Worm (Caenorhabditis elegans): ENCODE data around the gene srh-204.

ce11 chrV:4189618-4190017 is 50.6 kb downstream of the srh-204 start:
- TF ChIP-seq ceh-2 (tag; optimal IDR thresholded peaks at IDR 0.05) (no peak), tbx-7 (tag; optimal IDR thresholded peaks at IDR 0.05) (no peak), nfya-1 (tag; optimal IDR thresholded peaks at IDR 0.05) (no peak), elt-2 (tag; optimal IDR thresholded peaks at IDR 0.05) (no peak), npax-4 (tag; optimal IDR thresholded peaks at IDR 0.05) (no peak), ama-1 (optimal IDR thresholded peaks at IDR 0.05) (no peak), lin-11 (tag; optimal IDR thresholded peaks at IDR 0.05) (no peak), fkh-10 (GFP tag; optimal IDR thresholded peaks at IDR 0.05) (no peak)
